Worm (Caenorhabditis elegans) whole organism, late embryonic: ENCODE results near the gene clh-3.

Source experiments
- ama-1 ChIP-seq: fragments of 150-350 bp; optimal IDR thresholded peaks from 2 replicates; lab custom pipeline; 2014
- ceh-6 ChIP-seq: fragments of 200-800 bp; sonication (Bioruptor generic); optimal IDR thresholded peaks from 2 replicates; lab custom pipeline; 2018; ENCODE audit warnings: mild to moderate bottlenecking, missing genetic modification characterization, missing compliant biosample characterization
- ceh-9 ChIP-seq: sonication (generic microtip); optimal IDR thresholded peaks from 2 replicates; lab custom pipeline; 2016; ENCODE audit warnings: mild to moderate bottlenecking, missing genetic modification characterization, inconsistent platforms, missing compliant biosample characterization
- hlh-8 ChIP-seq: sonication (generic microtip); optimal IDR thresholded peaks from 2 replicates; lab custom pipeline; 2016; ENCODE audit warnings: missing genotype, missing genetic modification characterization, missing compliant biosample characterization
- nfya-1 ChIP-seq: sonication (generic microtip); optimal IDR thresholded peaks from 2 replicates; lab custom pipeline; 2017; ENCODE audit warnings: missing genetic modification characterization, mild to moderate bottlenecking, missing compliant biosample characterization, antibody characterized with exemption, moderate library complexity
- nhr-11 ChIP-seq: fragments of 150-350 bp; optimal IDR thresholded peaks from 2 replicates; lab custom pipeline; 2014; ENCODE audit warnings: missing biosample characterization, missing genetic modification characterization
- pha-2 ChIP-seq: sonication (generic microtip); optimal IDR thresholded peaks from 2 replicates; lab custom pipeline; 2017; ENCODE audit warnings: mild to moderate bottlenecking, missing genetic modification characterization, missing compliant biosample characterization
- pqm-1 ChIP-seq: sonication (generic microtip); optimal IDR thresholded peaks from 2 replicates; lab custom pipeline; 2016; ENCODE audit warnings: missing genetic modification characterization, missing compliant biosample characterization
- rnt-1 ChIP-seq: sonication (generic microtip); optimal IDR thresholded peaks from 2 replicates; lab custom pipeline; 2016; ENCODE audit warnings: missing genetic modification characterization, missing compliant biosample characterization
- syd-9 ChIP-seq: sonication (generic microtip); optimal IDR thresholded peaks from 2 replicates; lab custom pipeline; 2016; ENCODE audit warnings: mild to moderate bottlenecking, missing genetic modification characterization, moderate library complexity, missing compliant biosample characterization
- tbx-2 ChIP-seq: sonication (generic microtip); optimal IDR thresholded peaks from 2 replicates; lab custom pipeline; 2016; ENCODE audit warnings: missing genetic modification characterization, missing compliant biosample characterization

DNA sequence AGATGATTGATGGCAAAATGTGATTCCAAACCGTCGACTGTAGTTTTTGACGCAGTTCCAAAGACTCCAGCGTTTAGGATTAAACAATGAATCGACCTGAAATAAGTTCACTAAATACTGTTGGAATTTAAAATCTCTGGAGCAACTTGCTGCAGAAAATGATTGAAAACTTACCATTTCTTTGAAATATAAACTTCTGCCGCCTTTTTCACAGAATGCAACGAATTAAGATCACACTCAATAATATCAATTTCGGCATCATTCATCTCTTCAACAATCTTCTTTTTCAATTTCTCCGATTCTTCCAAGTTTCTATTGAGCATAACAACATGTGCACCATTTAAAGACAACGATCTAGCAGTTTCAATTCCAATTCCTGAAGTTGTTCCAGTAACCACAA, 18.1 kb downstream of the clh-3 start:
- TF ChIP-seq tbx-2 (no peak), rnt-1 (tag; lab: Kevin White, UChicago) (no peak), syd-9 (no peak), hlh-8 (tag; lab: Kevin White, UChicago) (no peak), ceh-9 (tag; lab: Kevin White, UChicago) (no peak), ama-1 (lab: Kevin White, UChicago) (no peak), nfya-1 (tag; lab: Kevin White, UChicago) (no peak), pha-2 (tag; lab: Kevin White, UChicago) (no peak), ceh-6 (no peak), nhr-11 (tag; lab: Kevin White, UChicago) (no peak), pqm-1 (tag; lab: Kevin White, UChicago) (no peak)
